Fruit fly (Drosophila melanogaster): ENCODE measurements around the gene CG3841.

- TF ChIP-seq h (optimal IDR thresholded peaks at IDR 0.05) (no peak), insv (optimal IDR thresholded peaks at IDR 0.05) (no peak), psq (optimal IDR thresholded peaks at IDR 0.05) (no peak)
Observed at dm6 chr2L:9633811-9634436, 44.6 kb downstream of the CG3841 start, which contains the start of gene Apoltp.
